Fruit fly (Drosophila melanogaster) whole organism, wandering third instar larva: ENCODE data around the gene CG18473.

Experiments used
- Abd-B ChIP-seq: fragments of >200 bp; optimal IDR thresholded peaks from 2 replicates; lab custom pipeline; 2017; ENCODE audit warnings: missing biosample characterization, missing genetic modification characterization
- Dif ChIP-seq: fragments of 200-275, 200-300 bp; sonication (Bioruptor generic); optimal IDR thresholded peaks from 2 replicates; lab custom pipeline; 2018; ENCODE audit warnings: missing biosample characterization, missing genetic modification characterization; ENCODE audit not compliant: partially characterized antibody
- GATAd ChIP-seq: sonication (Bioruptor generic); optimal IDR thresholded peaks from 2 replicates; lab custom pipeline; 2016; ENCODE audit warnings: missing biosample characterization, missing genetic modification characterization
- HLH106 ChIP-seq: fragments of 200-800 bp; optimal IDR thresholded peaks from 3 replicates; lab custom pipeline; 2019; ENCODE audit warnings: missing biosample characterization, mild to moderate bottlenecking, missing genetic modification characterization, moderate library complexity
- Hnf4 ChIP-seq: fragments of 200-800 bp; sonication (Bioruptor generic); optimal IDR thresholded peaks from 2 replicates; lab custom pipeline; 2016; ENCODE audit warnings: missing biosample characterization, mild to moderate bottlenecking, missing genetic modification characterization
- Hr78 ChIP-seq: fragments of >200 bp; optimal IDR thresholded peaks from 2 replicates; lab custom pipeline; 2017; ENCODE audit warnings: missing biosample characterization, missing genetic modification characterization
- Myc ChIP-seq: fragments of >200 bp; optimal IDR thresholded peaks from 2 replicates; lab custom pipeline; 2017
- N ChIP-seq: fragments of >200 bp; optimal IDR thresholded peaks from 2 replicates; lab custom pipeline; 2018; ENCODE audit warnings: missing biosample characterization, missing external identifiers, missing genetic modification characterization
- OdsH ChIP-seq: fragments of 200-800 bp; sonication (Bioruptor generic); optimal IDR thresholded peaks from 2 replicates; lab custom pipeline; 2016; ENCODE audit warnings: missing biosample characterization, mild to moderate bottlenecking, missing genetic modification characterization
- Rel ChIP-seq, 2 experiments: fragments of 200-800 bp; sonication (Bioruptor generic) in 1 of 2; optimal IDR thresholded peaks; 2 replicates in 1 of 2; 3 replicates in 1 of 2; lab custom pipeline; 2016 to 2019; ENCODE audit warnings: mild to moderate bottlenecking in 2 of 2, missing biosample characterization in 2 of 2, missing genetic modification characterization in 2 of 2, moderate library complexity in 1 of 2
- Sp1 ChIP-seq: fragments of 200-800 bp; sonication (Bioruptor generic); optimal IDR thresholded peaks from 3 replicates; lab custom pipeline; 2019; ENCODE audit warnings: missing biosample characterization, mild to moderate bottlenecking, missing genetic modification characterization, moderate library complexity
- Vsx2 ChIP-seq: fragments of 200-300, 225-300 bp; sonication (Bioruptor generic); optimal IDR thresholded peaks from 2 replicates; lab custom pipeline; 2018; ENCODE audit warnings: missing biosample characterization, missing genetic modification characterization; ENCODE audit not compliant: partially characterized antibody
- dl ChIP-seq, 2 experiments: fragments of 175-275, 200-275 bp in 1 of 2; fragments of 200-275 bp in 1 of 2; sonication (Bioruptor generic); optimal IDR thresholded peaks; lab custom pipeline; 2018; ENCODE audit warnings: mild to moderate bottlenecking in 2 of 2, missing biosample characterization in 2 of 2, missing genetic modification characterization in 2 of 2, moderate library complexity in 2 of 2; ENCODE audit not compliant: partially characterized antibody in 2 of 2, insufficient read depth in 1 of 2
- dmrt93B ChIP-seq: fragments of 200-800 bp; sonication (Bioruptor generic); optimal IDR thresholded peaks from 2 replicates; lab custom pipeline; 2018; ENCODE audit warnings: missing biosample characterization, mild to moderate bottlenecking, missing genetic modification characterization
- ey ChIP-seq: fragments of 200-800 bp; sonication (Bioruptor generic); optimal IDR thresholded peaks from 2 replicates; lab custom pipeline; 2016; ENCODE audit warnings: missing biosample characterization, missing genetic modification characterization
- foxo ChIP-seq, 2 experiments: fragments of 200-800 bp; sonication (Bioruptor generic); optimal IDR thresholded peaks; 2 replicates in 1 of 2; 3 replicates in 1 of 2; lab custom pipeline; 2016 to 2017; ENCODE audit warnings: missing biosample characterization in 2 of 2, missing genetic modification characterization in 2 of 2
- fru ChIP-seq: fragments of 200-800 bp; sonication (Bioruptor generic); optimal IDR thresholded peaks from 3 replicates; lab custom pipeline; 2016; ENCODE audit warnings: missing biosample characterization, mild to moderate bottlenecking, missing genetic modification characterization
- lola ChIP-seq: fragments of >200 bp; optimal IDR thresholded peaks from 2 replicates; lab custom pipeline; 2017; ENCODE audit warnings: missing biosample characterization, missing genetic modification characterization
- pan ChIP-seq: fragments of >200 bp; optimal IDR thresholded peaks from 2 replicates; lab custom pipeline; 2017
- psq ChIP-seq: fragments of 200-800 bp; sonication (Bioruptor generic); optimal IDR thresholded peaks from 3 replicates; lab custom pipeline; 2017; ENCODE audit warnings: missing biosample characterization, mild to moderate bottlenecking, missing genetic modification characterization, moderate library complexity
- rgr ChIP-seq: fragments of 200-800 bp; sonication (Bioruptor generic); optimal IDR thresholded peaks from 3 replicates; lab custom pipeline; 2016; ENCODE audit warnings: missing biosample characterization, mild to moderate bottlenecking, missing genetic modification characterization
- sv ChIP-seq: fragments of 200-800 bp; sonication (Bioruptor generic); optimal IDR thresholded peaks from 3 replicates; lab custom pipeline; 2016; ENCODE audit warnings: missing biosample characterization, missing genetic modification characterization
- tai ChIP-seq: sonication (Bioruptor generic); optimal IDR thresholded peaks from 2 replicates; lab custom pipeline; 2016; ENCODE audit warnings: missing biosample characterization, missing genetic modification characterization
- woc ChIP-seq: sonication (Bioruptor generic); optimal IDR thresholded peaks from 2 replicates; lab custom pipeline; 2016; ENCODE audit warnings: missing biosample characterization, mild to moderate bottlenecking, missing genetic modification characterization

CG18473 gene

DNA sequence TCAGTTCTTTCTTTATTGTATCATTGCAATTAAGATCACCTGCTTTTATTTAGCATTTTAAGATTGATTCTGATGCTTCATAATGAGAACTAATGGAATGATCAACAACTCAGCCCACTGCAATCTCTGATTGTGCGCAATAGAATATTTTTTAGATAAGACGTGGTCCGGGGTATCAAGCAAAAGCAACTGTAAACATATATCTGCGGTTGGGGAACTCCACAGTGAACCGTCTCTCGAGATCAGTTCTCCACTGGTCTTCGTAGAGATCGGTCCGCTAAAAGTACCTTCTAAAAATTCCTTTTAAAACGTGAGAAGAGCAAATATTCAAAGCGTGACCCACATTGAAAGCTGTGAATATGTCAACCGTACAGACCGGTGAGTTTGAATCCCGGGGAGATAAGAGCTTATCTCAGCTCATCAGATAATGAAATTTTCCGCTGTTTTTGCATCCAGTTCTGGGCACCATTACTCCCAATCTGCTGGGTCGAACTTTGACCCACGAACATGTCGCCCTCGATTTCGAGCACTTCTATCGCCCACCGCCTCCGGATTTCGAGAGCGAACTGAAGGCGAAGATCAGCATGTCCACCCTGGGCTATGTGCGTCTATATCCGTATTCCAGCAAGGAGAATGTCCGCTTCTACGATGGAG, at the start of gene CG18473:
Gene CG18473 (plus strand): TSS at position 240 of the 654 bp plus-strand sequence.
- TF ChIP-seq Rel (GFP tag; optimal IDR thresholded peaks at IDR 0.05; lab: Kevin White, UChicago) (no peak), Rel (tag; optimal IDR thresholded peaks at IDR 0.05; lab: Kevin White, UChicago) (peak; percentile 87), dmrt93B (GFP tag; lab: Kevin White, UChicago) (no peak)

DNA sequence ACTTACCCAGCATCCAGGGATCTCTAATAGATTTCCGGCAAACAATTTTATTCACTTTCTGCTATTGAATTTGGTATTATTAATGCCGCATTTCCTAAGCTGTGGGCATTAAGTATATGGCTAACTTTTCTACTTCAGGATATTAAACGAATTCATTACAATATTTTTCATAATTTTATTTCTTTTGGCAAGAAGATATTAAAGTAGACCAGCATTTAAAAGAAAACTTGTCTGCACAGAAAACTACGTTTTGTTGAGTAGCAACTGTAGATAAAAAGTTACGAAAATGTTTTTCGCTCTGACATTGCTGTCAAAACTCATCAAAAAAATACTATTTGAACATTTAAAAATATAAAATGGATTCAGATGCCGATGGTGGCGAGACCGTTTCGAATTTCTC, 41.6 kb upstream of the CG18473 start, which contains the start of gene HP1e:
Gene HP1e (plus strand): TSS at position 301 of the 400 bp plus-strand sequence.
- TF ChIP-seq Hnf4, result no peak
- TF ChIP-seq, all 38 proteins: peak for 0

DNA sequence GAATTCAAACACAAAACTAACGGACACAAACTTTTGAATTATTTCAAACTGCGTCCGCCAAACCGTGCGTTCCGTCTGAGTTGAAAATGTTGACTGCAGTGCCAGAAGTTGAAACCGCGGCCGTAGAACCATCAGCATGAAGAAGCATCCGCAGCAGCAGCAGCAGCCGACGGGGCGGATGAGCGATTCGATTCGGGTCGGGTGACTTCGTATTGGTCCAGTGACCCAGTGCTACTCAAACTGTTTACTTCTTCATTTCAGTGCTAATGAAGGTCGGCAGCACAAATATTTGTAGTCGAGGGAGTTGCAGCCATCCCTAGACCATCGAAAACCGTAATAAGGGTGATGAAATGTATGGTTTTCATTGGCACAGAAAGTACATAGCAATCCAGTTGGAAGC, 34.7 kb upstream of the CG18473 start, which contains the start of gene CG8861:
Gene CG8861 (minus strand): TSS at position 101 of the 400 bp plus-strand sequence.
- no peak for TF ChIP-seq Rel (GFP tag; optimal IDR thresholded peaks at IDR 0.05; lab: Kevin White, UChicago)
- no peak for TF ChIP-seq Rel (tag; optimal IDR thresholded peaks at IDR 0.05; lab: Kevin White, UChicago)
- TF ChIP-seq, all 38 proteins: peak for 0

DNA sequence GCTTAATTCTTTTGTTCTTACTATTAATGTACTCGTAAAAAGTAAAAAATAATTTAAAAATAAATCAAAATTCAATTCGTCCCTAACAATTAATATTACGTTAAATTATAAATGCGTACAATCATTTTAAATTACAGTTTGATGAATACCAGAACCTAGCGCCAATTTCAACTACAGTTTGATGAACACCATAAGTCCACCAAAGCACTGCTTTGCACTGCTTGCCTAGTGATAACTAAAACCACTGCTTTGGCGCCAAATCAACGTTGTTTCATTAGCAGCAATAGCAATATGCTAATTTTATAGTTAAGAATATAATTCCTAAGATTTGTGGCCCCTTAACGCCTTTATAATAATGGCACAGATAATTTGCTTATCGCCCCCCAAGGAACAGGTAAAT, 34.3 kb upstream of the CG18473 start:
- TF ChIP-seq dl (GFP tag; optimal IDR thresholded peaks at IDR 0.05; lab: Kevin White, UChicago; ENCODE audit: insufficient read depth in 1 of 2, partially characterized antibody in 2 of 2) (no peak), Myc (peak; percentile 91), N (GFP tag; lab: Kevin White, UChicago) (no peak), OdsH (GFP tag; lab: Kevin White, UChicago) (no peak), pan (lab: Kevin White, UChicago) (no peak), Hr78 (no peak), sv (GFP tag; lab: Kevin White, UChicago) (no peak), Rel (GFP tag; optimal IDR thresholded peaks at IDR 0.05; lab: Kevin White, UChicago) (no peak), Rel (tag; optimal IDR thresholded peaks at IDR 0.05; lab: Kevin White, UChicago) (no peak), Dif (GFP tag; lab: Kevin White, UChicago) (no peak), psq (no peak), tai (GFP tag; lab: Kevin White, UChicago) (peak; percentile 25), ey (no peak), Abd-B (GFP tag; lab: Kevin White, UChicago) (no peak), foxo (GFP tag; optimal IDR thresholded peaks at IDR 0.05; lab: Kevin White, UChicago) (no peak)

DNA sequence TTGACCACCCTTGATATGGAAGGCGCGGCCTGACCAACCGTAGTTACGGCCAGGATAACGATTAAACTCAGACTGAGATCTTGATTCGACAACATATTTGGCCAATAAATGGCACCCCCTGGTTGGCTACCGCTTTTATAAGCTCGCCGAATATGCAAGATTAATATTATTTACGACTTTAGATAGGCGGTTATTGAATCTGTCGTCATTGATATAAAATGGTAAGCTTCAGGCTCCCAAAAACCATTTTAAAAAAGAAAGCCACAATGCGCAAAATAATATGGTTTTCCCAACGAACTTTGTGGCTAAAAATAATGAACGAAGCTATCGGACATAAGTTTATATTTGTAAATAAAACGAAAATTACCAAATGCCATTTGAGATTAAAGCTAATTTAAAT, 32.9 kb upstream of the CG18473 start, which contains the start of gene CG12951:
Gene CG12951 (minus strand): TSS at position 101 of the 400 bp plus-strand sequence.
- TF ChIP-seq fru (GFP tag; lab: Kevin White, UChicago) (no peak), Sp1 (GFP tag; lab: Kevin White, UChicago) (no peak)
- TF ChIP-seq, all 38 proteins: peak for 0

DNA sequence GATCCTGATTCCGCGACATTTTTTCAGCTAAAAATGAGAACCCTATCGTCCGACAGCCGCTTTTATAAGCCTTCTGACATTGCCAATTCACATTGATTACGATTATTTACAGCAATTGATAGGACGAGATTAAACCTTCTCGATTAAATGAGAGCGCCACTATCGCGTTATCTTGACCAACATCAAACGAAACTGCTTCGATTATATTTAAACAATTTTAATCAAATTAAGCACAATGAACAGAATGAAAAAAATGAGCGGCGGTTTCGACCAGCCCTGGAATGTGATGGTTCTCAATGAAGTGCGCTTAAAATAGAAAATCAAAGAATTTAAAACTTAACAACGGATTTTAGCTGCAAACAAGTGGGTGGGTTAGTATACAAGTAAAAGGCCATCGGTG, 31.2 kb upstream of the CG18473 start, which contains the start of gene CG16749:
Gene CG16749 (minus strand): TSS at position 25 of the 400 bp plus-strand sequence.
- TF ChIP-seq sv (GFP tag; lab: Kevin White, UChicago), result no peak
- TF ChIP-seq, all 38 proteins: peak for 0

DNA sequence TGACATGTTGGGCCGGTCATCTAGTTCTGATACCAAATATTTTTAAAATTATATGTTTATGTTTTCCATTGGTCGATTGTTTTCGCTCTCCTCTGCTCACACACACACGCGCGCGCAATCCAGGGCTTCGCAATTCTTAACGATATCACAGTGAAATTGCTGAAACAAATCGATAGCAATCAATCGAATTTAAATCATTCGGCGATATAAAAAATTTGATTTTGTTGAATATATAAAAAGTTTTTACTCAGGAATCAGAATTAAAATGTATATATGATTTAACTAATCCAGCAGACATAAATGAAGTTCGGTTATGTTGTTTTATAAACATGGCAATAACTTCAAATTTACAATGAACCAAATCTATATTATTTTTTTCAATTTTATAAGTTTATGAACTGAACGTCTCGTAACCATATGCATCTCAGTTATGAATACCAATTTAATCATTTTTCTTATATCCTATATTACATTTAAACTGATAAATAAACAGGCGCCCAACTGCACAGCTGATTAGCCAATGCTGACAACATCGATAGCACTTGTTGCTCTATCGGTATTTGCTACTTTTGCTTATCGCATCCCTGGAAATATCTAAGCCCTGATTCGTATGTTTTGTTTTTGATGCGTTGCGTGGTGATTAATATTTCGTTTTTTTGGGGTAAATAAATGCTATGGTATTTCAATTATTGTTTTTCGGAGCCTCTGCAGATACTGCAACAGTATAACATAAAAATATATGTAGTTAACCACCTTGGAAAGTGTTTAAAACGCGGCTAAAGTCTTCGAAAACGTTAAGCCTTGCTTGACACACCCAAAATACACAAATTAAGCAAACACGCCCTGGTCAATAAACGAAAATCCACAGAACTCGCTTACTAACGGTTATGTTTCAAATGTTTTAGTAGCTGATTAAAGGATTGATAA, 28.2 kb upstream of the CG18473 start, which contains the start of the genes Aduk and pasi2:
Gene Aduk (minus strand): TSS at position 123 of the 927 bp plus-strand sequence.
Gene pasi2 (plus strand): TSS at position 579 of the 927 bp plus-strand sequence.
- peak; percentile 7 for TF ChIP-seq psq
- TF ChIP-seq woc, result peak; percentile 40
- peak; percentile 43 for TF ChIP-seq Hnf4
- TF ChIP-seq Rel (GFP tag; optimal IDR thresholded peaks at IDR 0.05; lab: Kevin White, UChicago), result no peak
- peak; percentile 13 for TF ChIP-seq Rel (tag; optimal IDR thresholded peaks at IDR 0.05; lab: Kevin White, UChicago)
- peak; percentile 33 for TF ChIP-seq Sp1 (GFP tag; lab: Kevin White, UChicago)
- TF ChIP-seq lola, result no peak
- peak; percentile 2 for TF ChIP-seq Vsx2 (GFP tag; lab: Kevin White, UChicago)
- TF ChIP-seq GATAd (GFP tag; lab: Kevin White, UChicago), result no peak
- TF ChIP-seq sv (GFP tag; lab: Kevin White, UChicago), result no peak
- TF ChIP-seq rgr, result peak; percentile 20
- TF ChIP-seq HLH106 (tag; lab: Kevin White, UChicago), result peak; percentile 15
- TF ChIP-seq Dif (GFP tag; lab: Kevin White, UChicago), result no peak
- peak; percentile 5 for TF ChIP-seq tai (GFP tag; lab: Kevin White, UChicago)
- peak; percentile 3 for TF ChIP-seq OdsH (GFP tag; lab: Kevin White, UChicago)
